Fruit fly (Drosophila melanogaster) whole organism, adult: ENCODE results near the gene CG12499.
A peak's percentile ranks its signal among the peaks of the same experiment; 100 is the strongest.

Experiments used
- CG11617 ChIP-seq: fragments of 200-800 bp; sonication (Bioruptor generic); optimal IDR thresholded peaks from 2 replicates; lab custom pipeline; 2017; ENCODE audit warnings: mild to moderate bottlenecking, missing biosample characterization, missing genetic modification reagents, missing genetic modification characterization
- CG12768 ChIP-seq: fragments of 200-800 bp; sonication (Bioruptor generic); optimal IDR thresholded peaks from 2 replicates; lab custom pipeline; 2017; ENCODE audit warnings: missing biosample characterization, missing genetic modification characterization, mild to moderate bottlenecking, moderate library complexity, missing genetic modification reagents
- CG14711 ChIP-seq: fragments of 200-800 bp; sonication (Bioruptor generic); optimal IDR thresholded peaks from 2 replicates; lab custom pipeline; 2018; ENCODE audit warnings: missing biosample characterization, mild to moderate bottlenecking, missing genetic modification characterization, moderate library complexity
- CG1620 ChIP-seq: fragments of 200-800 bp; sonication (Bioruptor generic); optimal IDR thresholded peaks from 2 replicates; lab custom pipeline; 2016; ENCODE audit warnings: missing biosample characterization, missing genetic modification characterization
- CG33017 ChIP-seq: fragments of 200-800 bp; sonication (Bioruptor generic); optimal IDR thresholded peaks from 2 replicates; lab custom pipeline; 2018; ENCODE audit warnings: missing biosample characterization, mild to moderate bottlenecking, missing genetic modification characterization, moderate library complexity
- CG5204 ChIP-seq: fragments of 200-800 bp; sonication (Bioruptor generic); optimal IDR thresholded peaks from 2 replicates; lab custom pipeline; 2016; ENCODE audit warnings: missing biosample characterization, missing genetic modification characterization
- CG7045 ChIP-seq: fragments of 200-800 bp; sonication (Bioruptor generic); optimal IDR thresholded peaks from 2 replicates; lab custom pipeline; 2017; ENCODE audit warnings: missing biosample characterization, mild to moderate bottlenecking, missing genetic modification characterization
- CG7101 ChIP-seq: fragments of 200-800 bp; sonication (Bioruptor generic); optimal IDR thresholded peaks from 2 replicates; lab custom pipeline; 2018; ENCODE audit warnings: missing biosample characterization, mild to moderate bottlenecking, missing genetic modification characterization, moderate library complexity
- Clk ChIP-seq: fragments of 200-800 bp; sonication (Bioruptor generic); optimal IDR thresholded peaks from 2 replicates; lab custom pipeline; 2017; ENCODE audit warnings: missing biosample characterization, missing genetic modification characterization
- Crg-1 ChIP-seq: fragments of 200-800 bp; sonication (Bioruptor generic); optimal IDR thresholded peaks from 2 replicates; lab custom pipeline; 2016; ENCODE audit warnings: missing biosample characterization, missing genetic modification characterization
- Hr96 ChIP-seq: fragments of 200-800 bp; sonication (Bioruptor generic); optimal IDR thresholded peaks from 2 replicates; lab custom pipeline; 2016; ENCODE audit warnings: missing biosample characterization, missing genetic modification characterization
- Mnt ChIP-seq: fragments of 200-800 bp; sonication (Bioruptor generic); optimal IDR thresholded peaks from 2 replicates; lab custom pipeline; 2016; ENCODE audit warnings: missing biosample characterization, mild to moderate bottlenecking, missing genetic modification characterization
- bab1 ChIP-seq: fragments of 200-800 bp; sonication (Bioruptor generic); optimal IDR thresholded peaks from 3 replicates; lab custom pipeline; 2019; ENCODE audit warnings: missing biosample characterization, mild to moderate bottlenecking, missing genetic modification characterization, moderate library complexity
- cic ChIP-seq: fragments of 200-800 bp; sonication (Bioruptor generic); optimal IDR thresholded peaks from 2 replicates; lab custom pipeline; 2017; ENCODE audit warnings: missing biosample characterization, mild to moderate bottlenecking, missing genetic modification characterization, moderate library complexity
- cnc ChIP-seq, 2 experiments: fragments of >200 bp; optimal IDR thresholded peaks; 2 replicates each; lab custom pipeline; 2017
- kay ChIP-seq: fragments of 200-800 bp; sonication (Bioruptor generic); peaks from one replicate; lab custom pipeline; 2016; ENCODE audit warnings: missing biosample characterization, missing genetic modification characterization, borderline replicate concordance
- ovo ChIP-seq: fragments of 200-800 bp; sonication (Bioruptor generic); optimal IDR thresholded peaks from 2 replicates; lab custom pipeline; 2016; ENCODE audit warnings: missing biosample characterization, missing genetic modification characterization
- pad ChIP-seq: fragments of 200-800 bp; sonication (Bioruptor generic); optimal IDR thresholded peaks from 3 replicates; lab custom pipeline; 2017; ENCODE audit warnings: missing biosample characterization, missing genetic modification characterization, mild to moderate bottlenecking, moderate library complexity, missing genetic modification reagents
- tj ChIP-seq: fragments of 200-800 bp; sonication (Bioruptor generic); optimal IDR thresholded peaks from 3 replicates; lab custom pipeline; 2017; ENCODE audit warnings: missing biosample characterization, mild to moderate bottlenecking, missing genetic modification characterization, moderate library complexity
- toe ChIP-seq: fragments of 200-800 bp; sonication (Bioruptor generic); optimal IDR thresholded peaks from 2 replicates; lab custom pipeline; 2016; ENCODE audit warnings: missing biosample characterization, missing genetic modification characterization

CG12499 gene

DNA sequence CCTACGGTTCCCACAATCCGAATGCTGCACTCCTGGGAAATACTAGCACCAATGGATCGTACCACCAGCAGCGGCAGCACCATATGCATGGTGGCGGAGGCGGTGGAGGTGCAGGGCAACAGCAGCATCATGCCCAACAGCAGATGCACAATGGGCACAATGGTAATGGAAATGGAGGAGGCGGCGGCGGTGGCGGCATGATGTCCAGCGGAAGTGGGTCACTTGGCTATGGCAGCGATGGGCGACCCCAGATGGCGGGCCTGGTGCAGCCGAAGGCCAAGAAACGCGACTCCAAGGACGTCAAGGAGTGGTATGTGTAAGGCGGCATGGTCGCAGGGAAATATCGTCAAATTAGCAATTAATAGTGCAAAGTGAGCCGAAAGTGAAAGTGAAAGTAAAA lies 37.1 kb upstream of the CG12499 start:
- TF ChIP-seq pad (GFP tag; lab: Kevin White, UChicago), result no peak
- no peak for TF ChIP-seq cnc (optimal IDR thresholded peaks at IDR 0.05; lab: Kevin White, UChicago)
- no peak for TF ChIP-seq Crg-1 (GFP tag; lab: Kevin White, UChicago)
- no peak for TF ChIP-seq CG7045
- no peak for TF ChIP-seq tj (GFP tag; lab: Kevin White, UChicago)
- no peak for TF ChIP-seq CG5204
- TF ChIP-seq toe (GFP tag; lab: Kevin White, UChicago), result no peak
- no peak for TF ChIP-seq CG33017
- no peak for TF ChIP-seq CG12768 (GFP tag; lab: Kevin White, UChicago)
- TF ChIP-seq cic (GFP tag; lab: Kevin White, UChicago), result no peak
- no peak for TF ChIP-seq Hr96
- TF ChIP-seq ovo (GFP tag; lab: Kevin White, UChicago), result no peak
- TF ChIP-seq Mnt (GFP tag; lab: Kevin White, UChicago), result no peak
- TF ChIP-seq Clk (GFP tag; lab: Kevin White, UChicago), result no peak

DNA sequence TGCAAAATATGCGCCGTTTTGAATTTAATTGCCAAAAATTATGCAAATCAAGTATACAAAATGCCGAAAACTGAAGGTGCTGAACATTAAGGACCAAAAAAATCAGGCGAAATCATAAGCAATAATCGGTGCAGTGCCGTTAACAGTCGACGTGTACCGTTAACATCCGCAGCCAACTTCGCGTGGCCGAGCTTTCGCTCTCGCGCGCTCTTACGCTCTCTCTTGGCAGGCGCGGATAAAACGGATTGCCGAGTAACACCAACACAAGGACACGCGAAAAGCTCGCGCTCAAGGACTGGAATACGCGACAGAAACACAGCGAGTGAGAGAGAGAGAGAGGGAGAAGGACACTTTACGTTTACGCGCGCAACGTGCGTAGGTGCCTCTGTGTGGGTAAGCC lies 23.7 kb upstream of the CG12499 start:
- TF ChIP-seq tj (GFP tag; lab: Kevin White, UChicago), result no peak
- TF ChIP-seq CG7045, result no peak
- TF ChIP-seq cic (GFP tag; lab: Kevin White, UChicago), result peak; percentile 61
- no peak for TF ChIP-seq pad (GFP tag; lab: Kevin White, UChicago)

DNA sequence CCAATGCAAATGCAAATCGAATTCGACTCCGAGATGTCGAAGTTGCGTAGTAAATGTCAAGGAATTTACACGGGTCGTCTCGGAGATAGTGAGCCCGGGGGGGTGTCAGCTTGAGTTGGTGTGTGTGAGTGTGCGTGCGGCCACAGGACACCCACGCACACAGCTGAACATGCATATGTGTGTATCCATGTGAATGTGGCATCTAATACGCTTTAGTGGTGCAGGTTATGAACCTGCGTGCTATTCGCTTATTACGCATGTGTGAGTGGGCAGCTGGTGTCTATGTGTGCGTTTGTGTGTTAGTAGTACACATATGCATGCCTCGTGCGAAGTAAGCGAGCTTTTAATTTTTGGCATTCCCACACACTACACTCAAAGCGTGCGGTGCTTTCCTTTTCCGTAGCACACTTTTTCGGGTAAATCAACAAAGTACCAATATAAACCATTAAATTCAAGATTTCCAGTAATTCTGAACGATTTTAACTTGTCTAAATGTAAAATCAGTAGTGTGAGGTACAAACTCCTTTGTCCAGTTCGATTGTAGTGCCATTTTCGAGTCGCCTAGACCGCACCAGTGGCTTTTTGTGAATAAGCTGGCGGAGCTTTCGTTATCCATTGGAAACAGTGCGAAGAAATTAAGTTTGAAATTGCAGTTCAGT lies 22.6 kb upstream of the CG12499 start:
- TF ChIP-seq CG7045, result peak; percentile 77
- TF ChIP-seq CG5204, result no peak
- TF ChIP-seq CG1620, result no peak
- TF ChIP-seq kay (GFP tag; lab: Kevin White, UChicago), result no peak
- TF ChIP-seq Hr96, result peak; percentile 78
- no peak for TF ChIP-seq cnc (optimal IDR thresholded peaks at IDR 0.05; lab: Kevin White, UChicago)
- TF ChIP-seq Crg-1 (GFP tag; lab: Kevin White, UChicago), result no peak
- TF ChIP-seq CG7101, result peak; percentile 81
- TF ChIP-seq ovo (GFP tag; lab: Kevin White, UChicago), result no peak
- peak; percentile 56 for TF ChIP-seq toe (GFP tag; lab: Kevin White, UChicago)
- peak; percentile 86 for TF ChIP-seq CG33017
- peak; percentile 84 for TF ChIP-seq CG12768 (GFP tag; lab: Kevin White, UChicago)
- TF ChIP-seq cic (GFP tag; lab: Kevin White, UChicago), result peak; percentile 55
- TF ChIP-seq pad (GFP tag; lab: Kevin White, UChicago), result peak; percentile 9
- no peak for TF ChIP-seq tj (GFP tag; lab: Kevin White, UChicago)
- peak; percentile 63 for TF ChIP-seq CG14711
- TF ChIP-seq bab1, result no peak
- TF ChIP-seq Clk (GFP tag; lab: Kevin White, UChicago), result peak; percentile 66
- peak; percentile 65 for TF ChIP-seq Mnt (GFP tag; lab: Kevin White, UChicago)
- peak; percentile 0 for TF ChIP-seq CG11617 (GFP tag; lab: Kevin White, UChicago)

DNA sequence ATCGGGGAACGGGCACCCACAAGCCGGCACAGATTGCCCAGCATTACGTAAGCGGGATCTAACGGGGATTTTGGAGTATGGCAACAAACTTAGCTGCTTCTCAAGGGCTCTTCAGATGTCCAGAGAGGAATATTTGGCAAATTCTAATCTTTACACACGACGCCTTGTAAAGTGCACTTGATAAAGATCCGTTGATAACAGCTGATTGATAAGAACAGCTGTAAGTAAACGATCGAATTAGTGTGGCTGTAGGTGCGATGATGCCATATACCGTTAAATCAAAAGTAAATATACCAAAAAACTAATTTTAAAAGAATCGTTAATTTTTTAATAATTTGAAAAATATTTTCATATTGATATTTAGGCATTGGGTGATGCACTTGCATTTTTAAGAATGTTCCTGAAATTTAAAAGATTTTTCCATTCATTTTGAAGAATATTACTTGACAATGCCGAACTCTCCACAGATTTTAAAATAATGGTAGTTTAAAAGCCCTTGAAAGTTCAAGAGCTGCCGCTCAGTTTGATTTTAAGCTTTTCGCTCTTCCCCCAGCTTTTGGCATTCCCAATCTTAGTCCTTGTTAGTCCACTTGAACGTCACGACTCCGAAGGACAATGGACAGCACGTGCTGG lies 21.7 kb upstream of the CG12499 start, which contains the start of the genes CG5377 and Nrx-1:
Gene CG5377, minus strand, starts transcription at position 219 of the 633 bp plus-strand sequence.
Gene Nrx-1, plus strand, starts transcription at position 574 of the 633 bp plus-strand sequence.
- no peak for TF ChIP-seq cnc (optimal IDR thresholded peaks at IDR 0.05; lab: Kevin White, UChicago)
- no peak for TF ChIP-seq pad (GFP tag; lab: Kevin White, UChicago)
- no peak for TF ChIP-seq CG33017
- no peak for TF ChIP-seq CG1620
- no peak for TF ChIP-seq tj (GFP tag; lab: Kevin White, UChicago)
- peak; percentile 74 for TF ChIP-seq kay (GFP tag; lab: Kevin White, UChicago)
- TF ChIP-seq CG12768 (GFP tag; lab: Kevin White, UChicago), result no peak
- TF ChIP-seq CG11617 (GFP tag; lab: Kevin White, UChicago), result no peak
- no peak for TF ChIP-seq toe (GFP tag; lab: Kevin White, UChicago)
- TF ChIP-seq CG5204, result no peak
- TF ChIP-seq cic (GFP tag; lab: Kevin White, UChicago), result peak; percentile 19
- no peak for TF ChIP-seq Crg-1 (GFP tag; lab: Kevin White, UChicago)
- TF ChIP-seq ovo (GFP tag; lab: Kevin White, UChicago), result peak; percentile 79
- no peak for TF ChIP-seq CG7101
- TF ChIP-seq Mnt (GFP tag; lab: Kevin White, UChicago), result no peak
- no peak for TF ChIP-seq Hr96
- no peak for TF ChIP-seq CG7045
- no peak for TF ChIP-seq CG14711
- TF ChIP-seq Clk (GFP tag; lab: Kevin White, UChicago), result no peak
- TF ChIP-seq bab1, result peak; percentile 60

DNA sequence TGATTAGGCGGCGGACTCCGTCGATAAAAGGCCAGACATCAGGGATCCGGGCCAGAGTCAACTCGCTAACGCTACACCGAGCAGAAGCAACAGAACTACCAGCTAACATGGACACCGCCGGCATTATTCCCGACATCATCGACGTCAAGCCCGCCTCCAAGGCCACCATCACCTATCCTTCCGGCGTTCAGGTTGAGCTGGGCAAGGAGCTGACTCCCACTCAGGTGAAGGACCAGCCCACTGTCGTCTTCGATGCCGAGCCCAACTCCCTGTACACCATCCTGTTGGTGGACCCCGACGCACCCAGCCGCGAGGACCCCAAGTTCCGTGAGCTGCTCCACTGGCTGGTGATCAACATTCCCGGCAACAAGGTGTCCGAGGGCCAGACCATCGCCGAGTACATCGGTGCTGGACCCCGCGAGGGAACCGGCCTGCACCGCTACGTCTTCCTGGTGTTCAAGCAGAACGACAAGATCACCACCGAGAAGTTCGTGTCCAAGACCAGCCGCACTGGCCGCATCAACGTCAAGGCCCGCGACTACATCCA lies 19.7 kb upstream of the CG12499 start, which contains the start of gene Pebp1:
Gene Pebp1, plus strand, starts transcription at position 51 of the 547 bp plus-strand sequence.
- TF ChIP-seq cnc (optimal IDR thresholded peaks at IDR 0.05; lab: Kevin White, UChicago) (no peak), CG7045 (no peak), kay (GFP tag; lab: Kevin White, UChicago) (no peak), tj (GFP tag; lab: Kevin White, UChicago) (no peak), CG1620 (no peak), Mnt (GFP tag; lab: Kevin White, UChicago) (no peak), pad (GFP tag; lab: Kevin White, UChicago) (no peak), CG14711 (no peak), Clk (GFP tag; lab: Kevin White, UChicago) (no peak), CG12768 (GFP tag; lab: Kevin White, UChicago) (no peak), CG11617 (GFP tag; lab: Kevin White, UChicago) (no peak), CG5204 (no peak), Hr96 (no peak), CG33017 (no peak), Crg-1 (GFP tag; lab: Kevin White, UChicago) (no peak)
